Worm (Caenorhabditis elegans): Measurements from ENCODE around the gene F21C10.19.

F21C10.19 gene

ce11 chrV:9156679-9157078 is 25.8 kb downstream of the F21C10.19 start, which contains the start of gene B0222.15:
Gene B0222.15 (minus strand): TSS chrV:9156779.
- no peak for TF ChIP-seq nhr-90 (tag; optimal IDR thresholded peaks at IDR 0.05; ENCODE audit: poor library complexity)
- no peak for TF ChIP-seq ztf-4 (tag; optimal IDR thresholded peaks at IDR 0.05)
- no peak for TF ChIP-seq lin-13 (GFP tag; optimal IDR thresholded peaks at IDR 0.05)
- TF ChIP-seq ceh-90 (tag; optimal IDR thresholded peaks at IDR 0.05): no peak
- TF ChIP-seq unc-130 (tag; optimal IDR thresholded peaks at IDR 0.05): no peak
- TF ChIP-seq mep-1 (tag; optimal IDR thresholded peaks at IDR 0.05): no peak
- TF ChIP-seq alr-1 (tag; optimal IDR thresholded peaks at IDR 0.05; ENCODE audit: borderline replicate concordance): no peak
- no peak for TF ChIP-seq dsc-1 (tag; optimal IDR thresholded peaks at IDR 0.05)
- TF ChIP-seq mdl-1 (tag; optimal IDR thresholded peaks at IDR 0.05): no peak
- TF ChIP-seq blmp-1 (tag; optimal IDR thresholded peaks at IDR 0.05): no peak
- no peak for TF ChIP-seq efl-1 (optimal IDR thresholded peaks at IDR 0.05)
- no peak for TF ChIP-seq efl-1 (GFP tag; optimal IDR thresholded peaks at IDR 0.05 in 1 of 2)
- TF ChIP-seq egl-13 (tag; optimal IDR thresholded peaks at IDR 0.05): no peak
- no peak for TF ChIP-seq fkh-4 (tag; optimal IDR thresholded peaks at IDR 0.05; ENCODE audit: borderline replicate concordance)
- TF ChIP-seq unc-86 (tag; optimal IDR thresholded peaks at IDR 0.05): no peak
- no peak for TF ChIP-seq nhr-47 (tag; optimal IDR thresholded peaks at IDR 0.05)

ce11 chrV:9157597-9157996 is 26.7 kb downstream of the F21C10.19 start:
- TF ChIP-seq unc-30 (tag; optimal IDR thresholded peaks at IDR 0.05) (no peak), nhr-76 (tag; optimal IDR thresholded peaks at IDR 0.05) (no peak), pax-3 (tag; optimal IDR thresholded peaks at IDR 0.05) (no peak), lin-39 (tag; optimal IDR thresholded peaks at IDR 0.05) (no peak), lin-14 (GFP tag; optimal IDR thresholded peaks at IDR 0.05) (peak; percentile 39), nhr-77 (tag; optimal IDR thresholded peaks at IDR 0.05) (no peak), tlp-1 (tag; optimal IDR thresholded peaks at IDR 0.05) (no peak), fkh-10 (GFP tag; optimal IDR thresholded peaks at IDR 0.05) (peak; percentile 96), mab-9 (GFP tag; IDR thresholded peaks at IDR 0.05) (no peak), ztf-11 (tag; optimal IDR thresholded peaks at IDR 0.05) (no peak), hpl-2 (GFP tag; optimal IDR thresholded peaks at IDR 0.05) (no peak), sptf-1 (tag; optimal IDR thresholded peaks at IDR 0.05) (no peak), nhr-20 (tag; optimal IDR thresholded peaks at IDR 0.05) (no peak), unc-62 (GFP tag; optimal IDR thresholded peaks at IDR 0.05) (no peak), snu-23 (GFP tag; optimal IDR thresholded peaks at IDR 0.05) (no peak), fos-1 (tag; optimal IDR thresholded peaks at IDR 0.05) (no peak), elt-3 (tag; optimal IDR thresholded peaks at IDR 0.05) (no peak), fkh-4 (tag; optimal IDR thresholded peaks at IDR 0.05; ENCODE audit: borderline replicate concordance) (no peak), ceh-90 (tag; optimal IDR thresholded peaks at IDR 0.05) (no peak), hlh-17 (GFP tag; optimal IDR thresholded peaks at IDR 0.05; ENCODE audit: borderline replicate concordance) (no peak), fkh-8 (tag; optimal IDR thresholded peaks at IDR 0.05) (peak; percentile 24), pag-3 (tag; optimal IDR thresholded peaks at IDR 0.05; ENCODE audit: borderline replicate concordance, insufficient read depth) (no peak), nhr-47 (tag; optimal IDR thresholded peaks at IDR 0.05) (peak; percentile 41), nhr-11 (tag; optimal IDR thresholded peaks at IDR 0.05) (no peak), ceh-82 (tag; optimal IDR thresholded peaks at IDR 0.05) (no peak), ceh-88 (GFP tag; IDR thresholded peaks at IDR 0.05) (no peak), unc-86 (tag; optimal IDR thresholded peaks at IDR 0.05) (no peak), tbx-2 (tag; optimal IDR thresholded peaks at IDR 0.05) (no peak), ceh-63 (GFP tag; optimal IDR thresholded peaks at IDR 0.05) (no peak), xbp-1 (tag; optimal IDR thresholded peaks at IDR 0.05) (no peak), efl-1 (optimal IDR thresholded peaks at IDR 0.05) (no peak), efl-1 (GFP tag; optimal IDR thresholded peaks at IDR 0.05 in 1 of 2) (no peak), zag-1 (tag; optimal IDR thresholded peaks at IDR 0.05) (no peak), nhr-71 (tag; optimal IDR thresholded peaks at IDR 0.05) (peak; percentile 36), ces-1 (GFP tag; optimal IDR thresholded peaks at IDR 0.05) (no peak)

Measured in whole organism, L1 larva.